Fruit fly (Drosophila melanogaster) whole organism, pupa: Measurements from ENCODE around the gene ACXB.

Experiments
- CG10348 ChIP-seq: fragments of 200-800 bp; sonication (Bioruptor generic); IDR thresholded peaks from 2 replicates; pipeline ENCODE4 v1.3.6; 2022; ENCODE audit warnings: missing biosample characterization, missing genetic modification characterization
- CG12605 ChIP-seq: fragments of 200-800 bp; sonication (Bioruptor generic); IDR thresholded peaks from 2 replicates; pipeline ENCODE4 v1.3.6; 2022; ENCODE audit warnings: missing biosample characterization, missing genetic modification characterization
- CG14655 ChIP-seq: fragments of 200-800 bp; sonication (Bioruptor generic); optimal IDR thresholded peaks from 3 replicates; lab custom pipeline; 2017; ENCODE audit warnings: mild to moderate bottlenecking, missing biosample characterization, missing genetic modification reagents, missing genetic modification characterization
- CG15710 ChIP-seq: fragments of 200-800 bp; sonication (Bioruptor generic); optimal IDR thresholded peaks from 2 replicates; lab custom pipeline; 2018; ENCODE audit warnings: missing biosample characterization, mild to moderate bottlenecking, missing genetic modification characterization, moderate library complexity
- CG17806 ChIP-seq: fragments of 200-800 bp; sonication (Bioruptor generic); optimal IDR thresholded peaks from 2 replicates; lab custom pipeline; 2018; ENCODE audit warnings: missing biosample characterization, mild to moderate bottlenecking, missing genetic modification characterization, moderate library complexity
- CG32121 ChIP-seq: fragments of 200-800 bp; sonication (Bioruptor generic); IDR thresholded peaks from 2 replicates; pipeline ENCODE4 v1.3.6; 2022; ENCODE audit warnings: missing biosample characterization, missing genetic modification characterization
- CG8159 ChIP-seq: fragments of 200-800 bp; sonication (Bioruptor generic); optimal IDR thresholded peaks from 3 replicates; lab custom pipeline; 2018; ENCODE audit warnings: missing biosample characterization, mild to moderate bottlenecking, missing genetic modification characterization, moderate library complexity
- CG9948 ChIP-seq: fragments of 200-800 bp; sonication (Bioruptor generic); optimal IDR thresholded peaks from 2 replicates; lab custom pipeline; 2018; ENCODE audit warnings: missing biosample characterization, mild to moderate bottlenecking, missing genetic modification characterization, moderate library complexity
- EcR ChIP-seq: fragments of 200-800 bp; sonication (Bioruptor generic); optimal IDR thresholded peaks from 3 replicates; lab custom pipeline; 2019; ENCODE audit warnings: missing biosample characterization, missing genetic modification characterization, mild to moderate bottlenecking, moderate library complexity, missing genetic modification reagents
- Ets98B ChIP-seq: fragments of 200-800 bp; sonication (Bioruptor generic); IDR thresholded peaks from 2 replicates; pipeline ENCODE4 v1.3.6; 2022; ENCODE audit warnings: missing biosample characterization, missing genetic modification characterization
- Pif1B ChIP-seq: fragments of 200-800 bp; sonication (Bioruptor generic); optimal IDR thresholded peaks from 3 replicates; lab custom pipeline; 2016; ENCODE audit warnings: missing biosample characterization, missing genetic modification characterization
- fd96Ca ChIP-seq: fragments of 200-800 bp; sonication (Bioruptor generic); IDR thresholded peaks from 3 replicates; pipeline ENCODE4 v1.3.6; 2022; ENCODE audit warnings: missing biosample characterization, missing genetic modification characterization
- gl ChIP-seq: fragments of 200-800 bp; sonication (Bioruptor generic); optimal IDR thresholded peaks from 2 replicates; lab custom pipeline; 2018; ENCODE audit warnings: missing biosample characterization, mild to moderate bottlenecking, missing genetic modification characterization

DNA sequence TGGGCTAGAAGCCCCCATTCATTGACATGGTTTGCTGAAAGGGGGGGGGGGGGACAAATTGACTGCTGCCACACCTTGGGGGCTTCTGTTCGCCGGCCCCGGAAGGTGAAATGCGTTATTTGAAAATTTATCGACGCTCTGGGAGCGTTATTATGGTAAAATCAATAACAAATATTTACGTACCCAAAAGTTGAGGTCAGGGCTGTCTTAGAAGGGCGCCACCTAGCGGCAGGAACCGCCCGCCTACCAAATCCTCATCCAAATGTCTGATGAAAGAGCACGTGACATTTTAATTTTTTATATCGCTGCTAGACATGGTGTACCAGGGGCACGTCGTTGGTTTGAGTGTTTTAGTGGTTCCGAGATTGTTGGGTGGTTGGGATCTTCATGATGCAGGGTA is 36.2 kb upstream of the ACXB start:
- no peak for TF ChIP-seq EcR (GFP tag; lab: Kevin White, UChicago)
- no peak for TF ChIP-seq CG32121
- TF ChIP-seq CG8159 (tag; lab: Kevin White, UChicago): no peak
- TF ChIP-seq CG14655 (GFP tag; lab: Kevin White, UChicago): no peak
- TF ChIP-seq CG17806 (tag; lab: Kevin White, UChicago): no peak
- no peak for TF ChIP-seq gl (tag; lab: Kevin White, UChicago)
- no peak for TF ChIP-seq CG10348 (GFP tag; lab: Robert Waterston, UW)
- TF ChIP-seq fd96Ca (GFP tag; lab: Robert Waterston, UW): no peak
- no peak for TF ChIP-seq CG15710 (tag; lab: Kevin White, UChicago)
- TF ChIP-seq CG9948 (tag; lab: Kevin White, UChicago): no peak
- TF ChIP-seq Pif1B (GFP tag; lab: Kevin White, UChicago): no peak
- no peak for TF ChIP-seq Ets98B (GFP tag; lab: Robert Waterston, UW)
- TF ChIP-seq CG12605 (GFP tag; lab: Robert Waterston, UW): no peak
